Fruit fly (Drosophila melanogaster) whole organism, wandering third instar larva: ENCODE results near the gene Kaz.

ENCODE experiments used
- Abd-B ChIP-seq: fragments of >200 bp; optimal IDR thresholded peaks from 2 replicates; lab custom pipeline; 2017; ENCODE audit warnings: missing biosample characterization, missing genetic modification characterization
- CG32264 ChIP-seq: fragments of 200-800 bp; sonication (Bioruptor generic); optimal IDR thresholded peaks from 2 replicates; lab custom pipeline; 2016; ENCODE audit warnings: missing biosample characterization, missing genetic modification characterization
- CG9705 ChIP-seq: fragments of 200-800 bp; sonication (Bioruptor generic); optimal IDR thresholded peaks from 2 replicates; lab custom pipeline; 2018; ENCODE audit warnings: missing biosample characterization, mild to moderate bottlenecking, missing genetic modification characterization
- CrebA ChIP-seq: fragments of 200-800 bp; sonication (Bioruptor generic); optimal IDR thresholded peaks from 2 replicates; lab custom pipeline; 2016; ENCODE audit warnings: missing biosample characterization, mild to moderate bottlenecking, missing genetic modification characterization, borderline replicate concordance
- Dfd ChIP-seq: fragments of >200 bp; optimal IDR thresholded peaks from 2 replicates; lab custom pipeline; 2017; ENCODE audit warnings: missing biosample characterization, missing genetic modification characterization
- Dif ChIP-seq: fragments of 200-275, 200-300 bp; sonication (Bioruptor generic); optimal IDR thresholded peaks from 2 replicates; lab custom pipeline; 2018; ENCODE audit warnings: missing biosample characterization, missing genetic modification characterization; ENCODE audit not compliant: partially characterized antibody
- GATAd ChIP-seq: sonication (Bioruptor generic); optimal IDR thresholded peaks from 2 replicates; lab custom pipeline; 2016; ENCODE audit warnings: missing biosample characterization, missing genetic modification characterization
- HLH106 ChIP-seq: fragments of 200-800 bp; optimal IDR thresholded peaks from 3 replicates; lab custom pipeline; 2019; ENCODE audit warnings: missing biosample characterization, mild to moderate bottlenecking, missing genetic modification characterization, moderate library complexity
- Hnf4 ChIP-seq: fragments of 200-800 bp; sonication (Bioruptor generic); optimal IDR thresholded peaks from 2 replicates; lab custom pipeline; 2016; ENCODE audit warnings: missing biosample characterization, mild to moderate bottlenecking, missing genetic modification characterization
- Hr83 ChIP-seq: fragments of 200-300 bp; sonication (Bioruptor generic); optimal IDR thresholded peaks from 2 replicates; lab custom pipeline; 2016; ENCODE audit warnings: missing biosample characterization, mild to moderate bottlenecking, missing genetic modification characterization, moderate library complexity; ENCODE audit not compliant: poor library complexity, severe bottlenecking
- Jra ChIP-seq: sonication (Bioruptor generic); optimal IDR thresholded peaks from 2 replicates; lab custom pipeline; 2016; ENCODE audit warnings: missing biosample characterization, missing genetic modification characterization
- Mio ChIP-seq: sonication (Bioruptor generic); optimal IDR thresholded peaks from 2 replicates; lab custom pipeline; 2016; ENCODE audit warnings: missing biosample characterization, missing genetic modification characterization
- Myc ChIP-seq: fragments of >200 bp; optimal IDR thresholded peaks from 2 replicates; lab custom pipeline; 2017
- N ChIP-seq: fragments of >200 bp; optimal IDR thresholded peaks from 2 replicates; lab custom pipeline; 2018; ENCODE audit warnings: missing biosample characterization, missing external identifiers, missing genetic modification characterization
- OdsH ChIP-seq: fragments of 200-800 bp; sonication (Bioruptor generic); optimal IDR thresholded peaks from 2 replicates; lab custom pipeline; 2016; ENCODE audit warnings: missing biosample characterization, mild to moderate bottlenecking, missing genetic modification characterization
- Rel ChIP-seq, 2 experiments: fragments of 200-800 bp; sonication (Bioruptor generic) in 1 of 2; optimal IDR thresholded peaks; 2 replicates in 1 of 2; 3 replicates in 1 of 2; lab custom pipeline; 2016 to 2019; ENCODE audit warnings: mild to moderate bottlenecking in 2 of 2, missing biosample characterization in 2 of 2, missing genetic modification characterization in 2 of 2, moderate library complexity in 1 of 2
- Sp1 ChIP-seq: fragments of 200-800 bp; sonication (Bioruptor generic); optimal IDR thresholded peaks from 3 replicates; lab custom pipeline; 2019; ENCODE audit warnings: missing biosample characterization, mild to moderate bottlenecking, missing genetic modification characterization, moderate library complexity
- Vsx2 ChIP-seq: fragments of 200-300, 225-300 bp; sonication (Bioruptor generic); optimal IDR thresholded peaks from 2 replicates; lab custom pipeline; 2018; ENCODE audit warnings: missing biosample characterization, missing genetic modification characterization; ENCODE audit not compliant: partially characterized antibody
- br ChIP-seq: fragments of 200-800 bp; sonication (Bioruptor generic); optimal IDR thresholded peaks from 2 replicates; lab custom pipeline; 2016; ENCODE audit warnings: missing biosample characterization, missing genetic modification characterization
- brk ChIP-seq: fragments of 200-800 bp; sonication (Bioruptor generic); optimal IDR thresholded peaks from 2 replicates; lab custom pipeline; 2016; ENCODE audit warnings: missing biosample characterization, mild to moderate bottlenecking, missing genetic modification characterization
- dl ChIP-seq, 2 experiments: fragments of 175-275, 200-275 bp in 1 of 2; fragments of 200-275 bp in 1 of 2; sonication (Bioruptor generic); optimal IDR thresholded peaks; lab custom pipeline; 2018; ENCODE audit warnings: mild to moderate bottlenecking in 2 of 2, missing biosample characterization in 2 of 2, missing genetic modification characterization in 2 of 2, moderate library complexity in 2 of 2; ENCODE audit not compliant: partially characterized antibody in 2 of 2, insufficient read depth in 1 of 2
- dmrt93B ChIP-seq: fragments of 200-800 bp; sonication (Bioruptor generic); optimal IDR thresholded peaks from 2 replicates; lab custom pipeline; 2018; ENCODE audit warnings: missing biosample characterization, mild to moderate bottlenecking, missing genetic modification characterization
- dsf ChIP-seq: sonication (Bioruptor generic); optimal IDR thresholded peaks from 2 replicates; lab custom pipeline; 2016; ENCODE audit warnings: missing biosample characterization, missing genetic modification characterization, borderline replicate concordance
- ey ChIP-seq: fragments of 200-800 bp; sonication (Bioruptor generic); optimal IDR thresholded peaks from 2 replicates; lab custom pipeline; 2016; ENCODE audit warnings: missing biosample characterization, missing genetic modification characterization
- foxo ChIP-seq, 2 experiments: fragments of 200-800 bp; sonication (Bioruptor generic); optimal IDR thresholded peaks; 2 replicates in 1 of 2; 3 replicates in 1 of 2; lab custom pipeline; 2016 to 2017; ENCODE audit warnings: missing biosample characterization in 2 of 2, missing genetic modification characterization in 2 of 2
- fru ChIP-seq: fragments of 200-800 bp; sonication (Bioruptor generic); optimal IDR thresholded peaks from 3 replicates; lab custom pipeline; 2016; ENCODE audit warnings: missing biosample characterization, mild to moderate bottlenecking, missing genetic modification characterization
- h ChIP-seq: fragments of 200-800 bp; sonication (Bioruptor generic); optimal IDR thresholded peaks from 3 replicates; lab custom pipeline; 2016; ENCODE audit warnings: missing biosample characterization, mild to moderate bottlenecking, missing genetic modification characterization
- jim ChIP-seq: fragments of 175-275, 200-325 bp; sonication (Bioruptor generic); optimal IDR thresholded peaks from 2 replicates; lab custom pipeline; 2016; ENCODE audit warnings: missing biosample characterization, mild to moderate bottlenecking, missing genetic modification characterization
- lola ChIP-seq: fragments of >200 bp; optimal IDR thresholded peaks from 2 replicates; lab custom pipeline; 2017; ENCODE audit warnings: missing biosample characterization, missing genetic modification characterization
- pan ChIP-seq: fragments of >200 bp; optimal IDR thresholded peaks from 2 replicates; lab custom pipeline; 2017
- psq ChIP-seq: fragments of 200-800 bp; sonication (Bioruptor generic); optimal IDR thresholded peaks from 3 replicates; lab custom pipeline; 2017; ENCODE audit warnings: missing biosample characterization, mild to moderate bottlenecking, missing genetic modification characterization, moderate library complexity
- rgr ChIP-seq: fragments of 200-800 bp; sonication (Bioruptor generic); optimal IDR thresholded peaks from 3 replicates; lab custom pipeline; 2016; ENCODE audit warnings: missing biosample characterization, mild to moderate bottlenecking, missing genetic modification characterization
- sage ChIP-seq: fragments of 200-800 bp; sonication (Bioruptor generic); optimal IDR thresholded peaks from 2 replicates; lab custom pipeline; 2016; ENCODE audit warnings: missing biosample characterization, mild to moderate bottlenecking, missing genetic modification characterization
- sv ChIP-seq: fragments of 200-800 bp; sonication (Bioruptor generic); optimal IDR thresholded peaks from 3 replicates; lab custom pipeline; 2016; ENCODE audit warnings: missing biosample characterization, missing genetic modification characterization
- tai ChIP-seq: sonication (Bioruptor generic); optimal IDR thresholded peaks from 2 replicates; lab custom pipeline; 2016; ENCODE audit warnings: missing biosample characterization, missing genetic modification characterization
- usp ChIP-seq: fragments of >200 bp; optimal IDR thresholded peaks from 2 replicates; lab custom pipeline; 2017; ENCODE audit warnings: missing biosample characterization, missing genetic modification characterization
- woc ChIP-seq: sonication (Bioruptor generic); optimal IDR thresholded peaks from 2 replicates; lab custom pipeline; 2016; ENCODE audit warnings: missing biosample characterization, mild to moderate bottlenecking, missing genetic modification characterization

The Kaz gene

dm6 chr3R:24813637-24814301 lies 16.0 kb downstream of the Kaz start, which contains the start of the genes lili and CG34150:
TSS of gene lili (minus strand) at chr3R:24814012.
TSS of gene CG34150 (plus strand) at chr3R:24814262.
- TF ChIP-seq psq (GFP tag; lab: Kevin White, UChicago) (peak; percentile 59), Sp1 (GFP tag; lab: Kevin White, UChicago) (peak; percentile 67), usp (no peak), Vsx2 (GFP tag; lab: Kevin White, UChicago) (no peak), rgr (GFP tag; lab: Kevin White, UChicago) (peak; percentile 78), h (GFP tag; lab: Kevin White, UChicago) (peak; percentile 81), CG32264 (GFP tag; lab: Kevin White, UChicago) (peak; percentile 46), sv (GFP tag; lab: Kevin White, UChicago) (peak; percentile 72), N (GFP tag; lab: Kevin White, UChicago) (no peak), Hr83 (GFP tag; lab: Kevin White, UChicago) (peak; percentile 63), Dif (no peak), Jra (GFP tag; lab: Kevin White, UChicago) (no peak), fru (GFP tag; lab: Kevin White, UChicago) (peak; percentile 70), CrebA (GFP tag; lab: Kevin White, UChicago) (no peak), dl (GFP tag; optimal IDR thresholded peaks at IDR 0.05; lab: Kevin White, UChicago; ENCODE audit: insufficient read depth in 1 of 2, partially characterized antibody in 2 of 2) (no peak), jim (no peak), GATAd (GFP tag; lab: Kevin White, UChicago) (peak; percentile 81), br (peak; percentile 67), Abd-B (GFP tag; lab: Kevin White, UChicago) (no peak), dsf (GFP tag; lab: Kevin White, UChicago) (peak; percentile 80), HLH106 (tag; lab: Kevin White, UChicago) (peak; percentile 77), foxo (GFP tag; optimal IDR thresholded peaks at IDR 0.05; lab: Kevin White, UChicago) (peak in 1 of 2 experiments; percentile 87), sage (GFP tag; lab: Kevin White, UChicago) (no peak), Hnf4 (peak; percentile 89), dmrt93B (GFP tag; lab: Kevin White, UChicago) (no peak), tai (no peak), Dfd (GFP tag; lab: Kevin White, UChicago) (no peak), ey (GFP tag; lab: Kevin White, UChicago) (peak; percentile 79), Rel (GFP tag; optimal IDR thresholded peaks at IDR 0.05; lab: Kevin White, UChicago) (no peak), Rel (tag; optimal IDR thresholded peaks at IDR 0.05; lab: Kevin White, UChicago) (peak; percentile 36), CG9705 (GFP tag; lab: Kevin White, UChicago) (peak; percentile 55), OdsH (peak; percentile 64), lola (GFP tag; lab: Kevin White, UChicago) (no peak), brk (GFP tag; lab: Kevin White, UChicago) (peak; percentile 89), pan (lab: Kevin White, UChicago) (no peak), Myc (lab: Kevin White, UChicago) (no peak), woc (GFP tag; lab: Kevin White, UChicago) (peak; percentile 74), Mio (no peak)
- TF ChIP-seq, all 38 proteins: peak for 20

DNA sequence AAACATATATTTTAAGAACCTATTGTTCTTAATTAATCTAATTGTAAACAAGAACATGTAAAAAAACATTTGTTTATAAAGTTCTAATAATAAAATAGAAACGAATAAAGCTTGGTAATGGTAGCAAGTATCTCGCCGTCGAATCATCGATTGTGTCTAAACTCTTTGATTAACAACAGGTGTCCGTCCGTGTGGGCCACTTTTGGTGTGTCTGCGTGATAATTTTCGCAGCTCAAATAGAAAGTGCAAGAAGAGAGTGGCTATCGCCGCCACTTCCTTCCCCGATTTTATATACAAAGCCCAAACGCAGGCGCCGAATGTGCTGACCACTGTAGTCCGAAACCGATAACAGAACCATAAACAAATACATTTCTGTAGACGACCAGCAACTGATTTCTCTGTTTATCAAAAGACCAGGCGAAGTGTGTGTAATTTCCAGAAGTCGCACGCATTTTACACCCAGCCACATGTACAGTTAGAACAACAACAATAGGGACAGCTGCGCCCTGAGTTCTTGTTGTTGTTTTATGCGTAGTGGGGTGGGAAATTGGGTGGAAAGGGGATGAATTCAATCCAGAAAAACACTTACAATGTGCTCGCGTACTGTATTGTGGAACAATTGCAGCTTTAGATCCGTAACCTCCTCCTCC lies 16.6 kb downstream of the Kaz start:
- TF ChIP-seq Hr83 (GFP tag; lab: Kevin White, UChicago) (no peak), lola (GFP tag; lab: Kevin White, UChicago) (no peak), dsf (GFP tag; lab: Kevin White, UChicago) (no peak), dl (GFP tag; optimal IDR thresholded peaks at IDR 0.05; lab: Kevin White, UChicago; ENCODE audit: insufficient read depth in 1 of 2, partially characterized antibody in 2 of 2) (no peak), Jra (GFP tag; lab: Kevin White, UChicago) (no peak), Myc (lab: Kevin White, UChicago) (no peak), foxo (GFP tag; optimal IDR thresholded peaks at IDR 0.05; lab: Kevin White, UChicago) (no peak), h (GFP tag; lab: Kevin White, UChicago) (no peak), sv (GFP tag; lab: Kevin White, UChicago) (no peak), rgr (GFP tag; lab: Kevin White, UChicago) (no peak)
